Worm (Caenorhabditis elegans): Measurements from ENCODE around the gene C32D5.11.

Gene C32D5.11

ce11 chrII:6343893-6344292 is 11.4 kb downstream of the C32D5.11 start, which contains the start of gene txt-18:
txt-18 (plus strand) TSS chrII:6344072.
- TF ChIP-seq Y22D7AL.16 (tag; optimal IDR thresholded peaks at IDR 0.05) (no peak), fkh-6 (tag; optimal IDR thresholded peaks at IDR 0.05) (no peak), pax-1 (tag; optimal IDR thresholded peaks at IDR 0.05) (no peak), unc-42 (tag; optimal IDR thresholded peaks at IDR 0.05) (no peak), elt-2 (tag; optimal IDR thresholded peaks at IDR 0.05) (no peak), ceh-18 (tag; optimal IDR thresholded peaks at IDR 0.05) (no peak), pha-4 (tag; optimal IDR thresholded peaks at IDR 0.05) (no peak), C38D4.7 (GFP tag; optimal IDR thresholded peaks at IDR 0.05) (no peak)

ce11 chrII:6342455-6342854 is 12.8 kb downstream of the C32D5.11 start:
- TF ChIP-seq ceh-31 (tag; optimal IDR thresholded peaks at IDR 0.05) (no peak), pqm-1 (tag; optimal IDR thresholded peaks at IDR 0.05) (no peak), pax-1 (tag; optimal IDR thresholded peaks at IDR 0.05) (no peak), pros-1 (tag; optimal IDR thresholded peaks at IDR 0.05) (no peak), unc-3 (GFP tag; conservative IDR thresholded peaks at IDR 0.05) (no peak), unc-3 (tag; optimal IDR thresholded peaks at IDR 0.05) (no peak), K09A11.1 (tag; optimal IDR thresholded peaks at IDR 0.05; ENCODE audit: insufficient read depth) (no peak), fkh-10 (GFP tag; optimal IDR thresholded peaks at IDR 0.05) (no peak), ceh-48 (tag; optimal IDR thresholded peaks at IDR 0.05) (no peak), unc-86 (tag; optimal IDR thresholded peaks at IDR 0.05) (no peak), hlh-15 (tag; optimal IDR thresholded peaks at IDR 0.05) (no peak), che-1 (tag; optimal IDR thresholded peaks at IDR 0.05) (no peak), dve-1 (tag; optimal IDR thresholded peaks at IDR 0.05) (no peak), ceh-6 (GFP tag; optimal IDR thresholded peaks at IDR 0.05) (no peak)

DNA sequence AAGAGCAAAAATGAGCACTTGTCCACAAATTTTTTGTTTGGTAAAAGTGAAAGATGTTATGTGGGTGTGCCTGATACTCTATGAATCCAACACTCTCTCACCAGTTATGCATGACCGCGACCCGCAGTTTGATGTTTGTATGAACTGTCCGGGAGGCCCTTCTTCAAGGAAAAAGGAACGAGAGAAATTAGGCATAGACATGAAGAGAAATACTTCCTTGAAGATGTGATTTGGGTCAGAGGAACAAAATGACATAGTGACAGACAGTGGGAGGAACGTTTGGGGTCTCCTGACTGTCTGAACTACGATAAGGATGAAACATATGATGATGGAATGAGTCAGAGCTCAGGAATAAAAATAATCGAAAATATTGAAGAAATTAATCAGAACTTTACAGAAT is 14.2 kb downstream of the C32D5.11 start:
- TF ChIP-seq fkh-10 (GFP tag; optimal IDR thresholded peaks at IDR 0.05) (no peak), ets-4 (tag; optimal IDR thresholded peaks at IDR 0.05) (no peak), che-1 (tag; optimal IDR thresholded peaks at IDR 0.05) (no peak), ceh-6 (GFP tag; optimal IDR thresholded peaks at IDR 0.05) (no peak), K02D7.2 (tag; optimal IDR thresholded peaks at IDR 0.05) (no peak)

ce11 chrII:6339948-6340347 is 15.3 kb downstream of the C32D5.11 start, which contains the start of gene C32D5.7:
C32D5.7 (minus strand) TSS chrII:6340048.
- no peak for TF ChIP-seq F13H6.1 (tag; optimal IDR thresholded peaks at IDR 0.05)

ce11 chrII:6339511-6339910 is 15.7 kb downstream of the C32D5.11 start:
- TF ChIP-seq lim-6 (tag; optimal IDR thresholded peaks at IDR 0.05) (no peak), dve-1 (tag; optimal IDR thresholded peaks at IDR 0.05) (peak; percentile 41), tbx-7 (tag; optimal IDR thresholded peaks at IDR 0.05) (no peak)

DNA sequence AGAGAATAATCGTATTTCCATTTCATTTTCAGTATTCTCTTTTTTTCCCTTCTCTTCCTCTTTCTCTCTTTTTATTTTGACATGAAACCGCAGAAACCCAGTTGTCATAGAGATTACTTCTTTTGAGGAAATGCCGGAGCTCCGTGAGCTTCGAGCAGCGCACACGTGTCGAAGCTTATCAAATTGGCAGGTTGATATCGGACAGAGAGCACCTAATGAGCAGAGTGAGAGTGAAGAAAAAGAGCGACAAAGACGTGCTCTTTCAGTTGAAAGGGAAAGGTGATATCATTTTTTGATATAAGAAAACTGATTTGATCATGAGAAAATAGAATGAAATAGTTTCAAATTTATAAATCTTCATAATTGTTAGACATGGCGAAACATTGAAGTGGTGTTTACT is 19.9 kb downstream of the C32D5.11 start, which contains the start of gene C32D5.14:
C32D5.14 (plus strand) TSS at position 131 of the 400 bp plus-strand sequence.
- TF ChIP-seq lim-6 (tag; optimal IDR thresholded peaks at IDR 0.05) (no peak), ztf-16 (tag; optimal IDR thresholded peaks at IDR 0.05) (no peak), nhr-11 (tag; optimal IDR thresholded peaks at IDR 0.05) (no peak), mec-3 (tag; optimal IDR thresholded peaks at IDR 0.05; ENCODE audit: borderline replicate concordance) (no peak)

ce11 chrII:6334745-6335260 is 20.4 kb downstream of the C32D5.11 start:
- TF ChIP-seq ceh-24 (tag; optimal IDR thresholded peaks at IDR 0.05), result no peak
- no peak for TF ChIP-seq eyg-1 (tag; optimal IDR thresholded peaks at IDR 0.05)
- no peak for TF ChIP-seq tbx-2 (tag; optimal IDR thresholded peaks at IDR 0.05)
- TF ChIP-seq ceh-9 (tag; optimal IDR thresholded peaks at IDR 0.05), result no peak

Measured in whole organism, late embryonic.